Worm (Caenorhabditis elegans) whole organism, young adult: ENCODE results near the gene dnj-3.

Experiments used
- D2030.7 ChIP-seq: fragments of 200-800 bp; sonication (Bioruptor generic); IDR thresholded peaks from 2 replicates; pipeline ENCODE4 v1.3.6; 2022; ENCODE audit warnings: missing genetic modification reagents, missing genetic modification characterization, missing compliant biosample characterization
- ama-1 ChIP-seq, 3 experiments: fragments of 150-350 bp in 1 of 3; sonication (generic microtip) in 2 of 3; optimal IDR thresholded peaks; 2 replicates each; lab custom pipeline; 2014 to 2018; ENCODE audit warnings: missing biosample characterization in 2 of 3, missing genetic modification characterization in 2 of 3, missing genetic modification reagents in 2 of 3
- ceh-58 ChIP-seq: fragments of 200-800 bp; sonication (Bioruptor generic); IDR thresholded peaks from 2 replicates; pipeline ENCODE4 v1.3.6; 2022; ENCODE audit warnings: missing genetic modification characterization, missing compliant biosample characterization
- ceh-79 ChIP-seq: sonication (generic microtip); optimal IDR thresholded peaks from 2 replicates; lab custom pipeline; 2017; ENCODE audit warnings: mild to moderate bottlenecking, missing genetic modification characterization, missing compliant biosample characterization
- unc-62 ChIP-seq: fragments of 150-350 bp; optimal IDR thresholded peaks from 2 replicates; lab custom pipeline; 2014; ENCODE audit warnings: missing biosample characterization, missing genetic modification reagents, missing genetic modification characterization

DNA sequence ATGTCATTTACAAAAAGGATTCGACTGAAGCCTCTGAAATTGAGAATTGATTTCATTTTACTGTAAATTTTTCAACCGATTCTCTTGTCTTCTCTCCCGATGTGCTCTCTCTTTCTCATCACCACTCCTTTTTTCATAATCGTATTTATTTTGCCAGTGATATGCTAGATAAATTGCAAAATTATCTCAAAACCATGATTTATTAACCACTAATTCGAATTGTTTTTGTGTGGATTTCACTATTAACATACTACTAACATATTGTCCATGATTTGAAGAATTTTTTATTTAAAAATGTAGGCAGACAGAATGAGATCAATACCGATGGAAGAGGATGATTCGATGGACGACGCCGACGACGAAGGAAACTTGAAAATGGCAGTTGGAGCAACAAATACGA, 1.3 kb upstream of the dnj-3 start, which contains the start of gene C25D7.10:
- no peak for TF ChIP-seq ama-1 (optimal IDR thresholded peaks at IDR 0.05; lab: Kevin White, UChicago)
- TF ChIP-seq ama-1 (GFP tag; optimal IDR thresholded peaks at IDR 0.05; lab: Kevin White, UChicago) = no peak
- no peak for TF ChIP-seq ceh-79
- no peak for TF ChIP-seq ceh-58
- no peak for TF ChIP-seq D2030.7
- TF ChIP-seq unc-62 = no peak
